Fruit fly (Drosophila melanogaster) whole organism, adult: Measurements from ENCODE around the gene Nepl12.

Experiments
- CG11617 ChIP-seq: fragments of 200-800 bp; sonication (Bioruptor generic); optimal IDR thresholded peaks from 2 replicates; lab custom pipeline; 2017; ENCODE audit warnings: mild to moderate bottlenecking, missing biosample characterization, missing genetic modification reagents, missing genetic modification characterization
- CG12768 ChIP-seq: fragments of 200-800 bp; sonication (Bioruptor generic); optimal IDR thresholded peaks from 2 replicates; lab custom pipeline; 2017; ENCODE audit warnings: missing biosample characterization, missing genetic modification characterization, mild to moderate bottlenecking, moderate library complexity, missing genetic modification reagents
- CG14711 ChIP-seq: fragments of 200-800 bp; sonication (Bioruptor generic); optimal IDR thresholded peaks from 2 replicates; lab custom pipeline; 2018; ENCODE audit warnings: missing biosample characterization, mild to moderate bottlenecking, missing genetic modification characterization, moderate library complexity
- CG1620 ChIP-seq: fragments of 200-800 bp; sonication (Bioruptor generic); optimal IDR thresholded peaks from 2 replicates; lab custom pipeline; 2016; ENCODE audit warnings: missing biosample characterization, missing genetic modification characterization
- CG33017 ChIP-seq: fragments of 200-800 bp; sonication (Bioruptor generic); optimal IDR thresholded peaks from 2 replicates; lab custom pipeline; 2018; ENCODE audit warnings: missing biosample characterization, mild to moderate bottlenecking, missing genetic modification characterization, moderate library complexity
- CG5204 ChIP-seq: fragments of 200-800 bp; sonication (Bioruptor generic); optimal IDR thresholded peaks from 2 replicates; lab custom pipeline; 2016; ENCODE audit warnings: missing biosample characterization, missing genetic modification characterization
- CG7045 ChIP-seq: fragments of 200-800 bp; sonication (Bioruptor generic); optimal IDR thresholded peaks from 2 replicates; lab custom pipeline; 2017; ENCODE audit warnings: missing biosample characterization, mild to moderate bottlenecking, missing genetic modification characterization
- CG7101 ChIP-seq: fragments of 200-800 bp; sonication (Bioruptor generic); optimal IDR thresholded peaks from 2 replicates; lab custom pipeline; 2018; ENCODE audit warnings: missing biosample characterization, mild to moderate bottlenecking, missing genetic modification characterization, moderate library complexity
- Clk ChIP-seq: fragments of 200-800 bp; sonication (Bioruptor generic); optimal IDR thresholded peaks from 2 replicates; lab custom pipeline; 2017; ENCODE audit warnings: missing biosample characterization, missing genetic modification characterization
- Crg-1 ChIP-seq: fragments of 200-800 bp; sonication (Bioruptor generic); optimal IDR thresholded peaks from 2 replicates; lab custom pipeline; 2016; ENCODE audit warnings: missing biosample characterization, missing genetic modification characterization
- Hr96 ChIP-seq: fragments of 200-800 bp; sonication (Bioruptor generic); optimal IDR thresholded peaks from 2 replicates; lab custom pipeline; 2016; ENCODE audit warnings: missing biosample characterization, missing genetic modification characterization
- Mnt ChIP-seq: fragments of 200-800 bp; sonication (Bioruptor generic); optimal IDR thresholded peaks from 2 replicates; lab custom pipeline; 2016; ENCODE audit warnings: missing biosample characterization, mild to moderate bottlenecking, missing genetic modification characterization
- bab1 ChIP-seq: fragments of 200-800 bp; sonication (Bioruptor generic); optimal IDR thresholded peaks from 3 replicates; lab custom pipeline; 2019; ENCODE audit warnings: missing biosample characterization, mild to moderate bottlenecking, missing genetic modification characterization, moderate library complexity
- cic ChIP-seq: fragments of 200-800 bp; sonication (Bioruptor generic); optimal IDR thresholded peaks from 2 replicates; lab custom pipeline; 2017; ENCODE audit warnings: missing biosample characterization, mild to moderate bottlenecking, missing genetic modification characterization, moderate library complexity
- cnc ChIP-seq, 2 experiments: fragments of >200 bp; optimal IDR thresholded peaks; 2 replicates each; lab custom pipeline; 2017
- kay ChIP-seq: fragments of 200-800 bp; sonication (Bioruptor generic); peaks from one replicate; lab custom pipeline; 2016; ENCODE audit warnings: missing biosample characterization, missing genetic modification characterization, borderline replicate concordance
- ovo ChIP-seq: fragments of 200-800 bp; sonication (Bioruptor generic); optimal IDR thresholded peaks from 2 replicates; lab custom pipeline; 2016; ENCODE audit warnings: missing biosample characterization, missing genetic modification characterization
- pad ChIP-seq: fragments of 200-800 bp; sonication (Bioruptor generic); optimal IDR thresholded peaks from 3 replicates; lab custom pipeline; 2017; ENCODE audit warnings: missing biosample characterization, missing genetic modification characterization, mild to moderate bottlenecking, moderate library complexity, missing genetic modification reagents
- tj ChIP-seq: fragments of 200-800 bp; sonication (Bioruptor generic); optimal IDR thresholded peaks from 3 replicates; lab custom pipeline; 2017; ENCODE audit warnings: missing biosample characterization, mild to moderate bottlenecking, missing genetic modification characterization, moderate library complexity
- toe ChIP-seq: fragments of 200-800 bp; sonication (Bioruptor generic); optimal IDR thresholded peaks from 2 replicates; lab custom pipeline; 2016; ENCODE audit warnings: missing biosample characterization, missing genetic modification characterization

Gene Nepl12

dm6 chr3R:9630633-9631095 lies 44.7 kb upstream of the Nepl12 start, which contains the start of gene Calr:
TSS of gene Calr (minus strand) at chr3R:9630851.
- TF ChIP-seq CG12768 (GFP tag; lab: Kevin White, UChicago) (peak; percentile 76), CG14711 (tag; lab: Kevin White, UChicago) (peak; percentile 46), Hr96 (no peak), CG11617 (GFP tag; lab: Kevin White, UChicago) (no peak), pad (GFP tag; lab: Kevin White, UChicago) (peak; percentile 42), Crg-1 (GFP tag; lab: Kevin White, UChicago) (peak; percentile 61), CG7101 (tag; lab: Kevin White, UChicago) (peak; percentile 65), cnc (optimal IDR thresholded peaks at IDR 0.05; lab: Kevin White, UChicago) (no peak), CG7045 (GFP tag; lab: Kevin White, UChicago) (peak; percentile 47), CG5204 (GFP tag; lab: Kevin White, UChicago) (no peak), bab1 (GFP tag; lab: Kevin White, UChicago) (peak; percentile 65), CG1620 (GFP tag; lab: Kevin White, UChicago) (peak; percentile 19), Mnt (GFP tag; lab: Kevin White, UChicago) (peak; percentile 87), Clk (GFP tag; lab: Kevin White, UChicago) (no peak), CG33017 (tag; lab: Kevin White, UChicago) (peak; percentile 59), cic (peak; percentile 19)

- peak; percentile 98 for TF ChIP-seq Mnt (GFP tag; lab: Kevin White, UChicago)
- no peak for TF ChIP-seq cic
Observed at dm6 chr3R:9631564-9631963, 43.8 kb upstream of the Nepl12 start, which contains the start of gene SpdS. TSS of gene SpdS (plus strand) at chr3R:9631641.

dm6 chr3R:9632110-9632921 lies 43.0 kb upstream of the Nepl12 start:
- TF ChIP-seq CG1620 (GFP tag; lab: Kevin White, UChicago) = no peak
- TF ChIP-seq tj (GFP tag; lab: Kevin White, UChicago) = peak; percentile 42

dm6 chr3R:9637361-9637760 lies 38.0 kb upstream of the Nepl12 start, which contains the start of gene Scm:
TSS of gene Scm (minus strand) at chr3R:9637611.
- TF ChIP-seq Mnt (GFP tag; lab: Kevin White, UChicago) (peak; percentile 16), bab1 (GFP tag; lab: Kevin White, UChicago) (peak; percentile 55), Crg-1 (GFP tag; lab: Kevin White, UChicago) (no peak), CG7101 (tag; lab: Kevin White, UChicago) (peak; percentile 15), CG14711 (tag; lab: Kevin White, UChicago) (peak; percentile 15)

dm6 chr3R:9637882-9638281 lies 37.4 kb upstream of the Nepl12 start, which contains the start of gene Dh44:
TSS of gene Dh44 (plus strand) at chr3R:9638182.
- TF ChIP-seq Mnt (GFP tag; lab: Kevin White, UChicago) = no peak
- no peak for TF ChIP-seq CG11617 (GFP tag; lab: Kevin White, UChicago)
- no peak for TF ChIP-seq CG33017 (tag; lab: Kevin White, UChicago)
- TF ChIP-seq bab1 (GFP tag; lab: Kevin White, UChicago) = no peak
- no peak for TF ChIP-seq kay (GFP tag; lab: Kevin White, UChicago)
- TF ChIP-seq pad (GFP tag; lab: Kevin White, UChicago) = no peak
- TF ChIP-seq CG5204 (GFP tag; lab: Kevin White, UChicago) = no peak
- TF ChIP-seq CG14711 (tag; lab: Kevin White, UChicago) = no peak

- TF ChIP-seq Crg-1 (GFP tag; lab: Kevin White, UChicago) (no peak), Clk (GFP tag; lab: Kevin White, UChicago) (no peak), CG7045 (GFP tag; lab: Kevin White, UChicago) (no peak), CG11617 (GFP tag; lab: Kevin White, UChicago) (no peak), kay (GFP tag; lab: Kevin White, UChicago) (no peak), CG1620 (GFP tag; lab: Kevin White, UChicago) (no peak), CG12768 (GFP tag; lab: Kevin White, UChicago) (no peak), toe (GFP tag; lab: Kevin White, UChicago) (no peak), pad (GFP tag; lab: Kevin White, UChicago) (no peak), tj (GFP tag; lab: Kevin White, UChicago) (no peak), bab1 (GFP tag; lab: Kevin White, UChicago) (no peak), CG7101 (tag; lab: Kevin White, UChicago) (no peak), CG14711 (tag; lab: Kevin White, UChicago) (no peak), Hr96 (no peak), Mnt (GFP tag; lab: Kevin White, UChicago) (no peak), cic (no peak), ovo (GFP tag; lab: Kevin White, UChicago) (no peak), cnc (optimal IDR thresholded peaks at IDR 0.05; lab: Kevin White, UChicago) (no peak)
Observed at dm6 chr3R:9640313-9640712, 35.0 kb upstream of the Nepl12 start.
